Fruit fly (Drosophila melanogaster): ENCODE results near the gene IFT57.

The IFT57 gene

dm6 chr2L:3539412-3539743, 8.8 kb downstream of the IFT57 start (continued):
- peak; percentile 93 for TF ChIP-seq bowl (GFP tag; IDR thresholded peaks at IDR 0.05)
- TF ChIP-seq CG10147 (GFP tag; optimal IDR thresholded peaks at IDR 0.05), result no peak
- TF ChIP-seq CG15011 (GFP tag; optimal IDR thresholded peaks at IDR 0.05), result no peak
- TF ChIP-seq Max (GFP tag; optimal IDR thresholded peaks at IDR 0.05), result no peak
- peak; percentile 96 for TF ChIP-seq sob (GFP tag; IDR thresholded peaks at IDR 0.05)
- TF ChIP-seq emc (GFP tag; optimal IDR thresholded peaks at IDR 0.05), result no peak
- TF ChIP-seq esg (GFP tag; conservative IDR thresholded peaks at IDR 0.05), result no peak
- TF ChIP-seq Eip74EF (GFP tag; optimal IDR thresholded peaks at IDR 0.05), result no peak
- no peak for TF ChIP-seq GATAe (GFP tag; conservative IDR thresholded peaks at IDR 0.05)
- no peak for TF ChIP-seq CG15269 (tag; optimal IDR thresholded peaks at IDR 0.05)
- no peak for TF ChIP-seq jumu (GFP tag; optimal IDR thresholded peaks at IDR 0.05)
- TF ChIP-seq CG31365 (tag; optimal IDR thresholded peaks at IDR 0.05), result no peak
- TF ChIP-seq CHES-1-like (GFP tag; optimal IDR thresholded peaks at IDR 0.05), result no peak
- TF ChIP-seq CG7839 (tag; optimal IDR thresholded peaks at IDR 0.05), result no peak
- peak; percentile 86 for TF ChIP-seq phol (tag; optimal IDR thresholded peaks at IDR 0.05)
- peak in 1 of 2 experiments; percentile 9 for TF ChIP-seq Pdp1 (GFP tag; optimal IDR thresholded peaks at IDR 0.05)
- TF ChIP-seq CG12236 (GFP tag; optimal IDR thresholded peaks at IDR 0.05), result no peak
- no peak for TF ChIP-seq cato (GFP tag; optimal IDR thresholded peaks at IDR 0.05; ENCODE audit: borderline replicate concordance)
- TF ChIP-seq Sox102F (GFP tag; optimal IDR thresholded peaks at IDR 0.05), result no peak
- TF ChIP-seq CG13894 (tag; optimal IDR thresholded peaks at IDR 0.05), result no peak
- TF ChIP-seq Abd-B (GFP tag; optimal IDR thresholded peaks at IDR 0.05), result no peak
- no peak for TF ChIP-seq abd-A (tag; optimal IDR thresholded peaks at IDR 0.05)
- no peak for TF ChIP-seq eyg (GFP tag; optimal IDR thresholded peaks at IDR 0.05)
- no peak for TF ChIP-seq Ets97D (GFP tag; optimal IDR thresholded peaks at IDR 0.05)
- TF ChIP-seq Deaf1 (tag; optimal IDR thresholded peaks at IDR 0.05), result peak; percentile 90
- TF ChIP-seq CG43689 (GFP tag; IDR thresholded peaks at IDR 0.05), result no peak
- TF ChIP-seq Oaz (GFP tag; IDR thresholded peaks at IDR 0.05), result no peak
- no peak for TF ChIP-seq CG9727 (GFP tag; optimal IDR thresholded peaks at IDR 0.05)
- TF ChIP-seq tin (GFP tag; optimal IDR thresholded peaks at IDR 0.05), result no peak
- no peak for TF ChIP-seq Hr39 (optimal IDR thresholded peaks at IDR 0.05)
- no peak for TF ChIP-seq CG1233 (GFP tag; optimal IDR thresholded peaks at IDR 0.05)
- TF ChIP-seq CG1603 (tag; optimal IDR thresholded peaks at IDR 0.05), result no peak
- no peak for TF ChIP-seq bigmax (GFP tag; optimal IDR thresholded peaks at IDR 0.05)
- no peak for TF ChIP-seq tgo (GFP tag; IDR thresholded peaks at IDR 0.05)
- TF ChIP-seq Optix (GFP tag; IDR thresholded peaks at IDR 0.05), result no peak
- TF ChIP-seq CG8478 (optimal IDR thresholded peaks at IDR 0.05), result peak; percentile 62
- no peak for TF ChIP-seq dpn (GFP tag; optimal IDR thresholded peaks at IDR 0.05)
- TF ChIP-seq amos (GFP tag; IDR thresholded peaks at IDR 0.05; ENCODE audit: partially characterized antibody), result 0 out of 2 replicates have a peak, but pooled peaks have one; percentile 13
- no peak for TF ChIP-seq CG1792 (GFP tag; optimal IDR thresholded peaks at IDR 0.05)
- TF ChIP-seq CoRest (tag; optimal IDR thresholded peaks at IDR 0.05), result peak; percentile 18
- peak; percentile 90 for TF ChIP-seq CG10321 (GFP tag; IDR thresholded peaks at IDR 0.05)
- no peak for TF ChIP-seq dati (GFP tag; IDR thresholded peaks at IDR 0.05)
- TF ChIP-seq kni (GFP tag; optimal IDR thresholded peaks at IDR 0.05), result peak; percentile 15
- no peak for TF ChIP-seq lilli (GFP tag; optimal IDR thresholded peaks at IDR 0.05)
- no peak for TF ChIP-seq Mad (GFP tag; optimal IDR thresholded peaks at IDR 0.05)
- TF ChIP-seq CG42726 (GFP tag; IDR thresholded peaks at IDR 0.05; ENCODE audit: partially characterized antibody), result no peak
- TF ChIP-seq Camta (GFP tag; optimal IDR thresholded peaks at IDR 0.05), result no peak
- TF ChIP-seq nom (GFP tag; optimal IDR thresholded peaks at IDR 0.05), result no peak
- TF ChIP-seq CG15479 (GFP tag; optimal IDR thresholded peaks at IDR 0.05), result peak; percentile 33
- TF ChIP-seq CG14014 (GFP tag; IDR thresholded peaks at IDR 0.05), result no peak
- TF ChIP-seq onecut (GFP tag; IDR thresholded peaks at IDR 0.05), result no peak
- no peak for TF ChIP-seq CG33213 (GFP tag; optimal IDR thresholded peaks at IDR 0.05)
